Fruit fly (Drosophila melanogaster): ENCODE measurements around the gene CG4935.

dm6 chr2L:16257227-16258071 lies 4.5 kb upstream of the CG4935 start, which contains the start of the genes PRL-1 and EndoGI:
- TF ChIP-seq Pif1B (GFP tag; optimal IDR thresholded peaks at IDR 0.05) (peak; percentile 47), CG34367 (tag; optimal IDR thresholded peaks at IDR 0.05) (peak; percentile 72), CG17806 (tag; optimal IDR thresholded peaks at IDR 0.05) (peak; percentile 75), CG15710 (tag; optimal IDR thresholded peaks at IDR 0.05) (peak; percentile 79), CG12605 (GFP tag; IDR thresholded peaks at IDR 0.05) (peak; percentile 85), CG8301 (tag; optimal IDR thresholded peaks at IDR 0.05) (peak; percentile 67), CG8159 (tag; optimal IDR thresholded peaks at IDR 0.05) (peak; percentile 81)
